Worm (Caenorhabditis elegans): ENCODE measurements around the gene F58E6.5.

DNA sequence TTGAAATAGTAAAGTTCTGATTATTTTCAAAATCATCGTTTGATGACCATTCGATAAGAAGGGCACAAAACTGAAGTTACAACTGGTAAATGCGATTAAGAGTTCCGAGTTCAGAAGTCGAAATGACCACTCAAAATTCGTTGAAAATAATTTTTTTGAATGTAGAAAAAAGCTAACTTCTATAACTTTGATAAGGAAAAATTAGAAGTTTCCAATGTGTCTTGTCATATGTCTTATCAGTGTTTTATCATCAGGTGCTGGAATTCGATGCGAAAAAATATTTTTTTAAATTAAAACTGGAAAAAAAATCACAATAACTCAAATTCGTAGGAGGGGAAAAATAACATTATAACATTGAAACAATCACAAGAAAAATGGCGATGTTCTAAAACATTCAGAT, 28.6 kb downstream of the F58E6.5 start:
- no peak for TF ChIP-seq med-1 (GFP tag; optimal IDR thresholded peaks at IDR 0.05; ENCODE audit: insufficient read depth)
- TF ChIP-seq ztf-29 (GFP tag; IDR thresholded peaks at IDR 0.05) = no peak
- TF ChIP-seq flt-1 (GFP tag; IDR thresholded peaks at IDR 0.05) = no peak
- no peak for TF ChIP-seq cog-1 (tag; optimal IDR thresholded peaks at IDR 0.05)
- TF ChIP-seq klf-2 (GFP tag; conservative IDR thresholded peaks at IDR 0.05) = no peak
- TF ChIP-seq T22C8.4 (GFP tag; IDR thresholded peaks at IDR 0.05) = no peak
